Fruit fly (Drosophila melanogaster) whole organism, embryonic: ENCODE results near the gene CG7579.
A peak's percentile ranks its signal among the peaks of the same experiment; 100 is the strongest.

Source experiments
- Aef1 ChIP-seq: fragments of 200-800 bp; sonication (Bioruptor generic); IDR thresholded peaks from 3 replicates; pipeline ENCODE4 v1.3.6; 2022; ENCODE audit warnings: missing biosample characterization, missing genetic modification characterization
- CG10267 ChIP-seq: fragments of 200-800 bp; sonication (Bioruptor generic); optimal IDR thresholded peaks from 2 replicates; lab custom pipeline; 2018; ENCODE audit warnings: missing biosample characterization, mild to moderate bottlenecking, missing genetic modification characterization, moderate library complexity
- CG11696 ChIP-seq: fragments of 200-800 bp; sonication (Bioruptor generic); IDR thresholded peaks from 2 replicates; pipeline ENCODE4 v1.3.6; 2022; ENCODE audit warnings: missing biosample characterization, missing genetic modification characterization
- CG12942 ChIP-seq: fragments of 200-800 bp; sonication (Bioruptor generic); optimal IDR thresholded peaks from 3 replicates; lab custom pipeline; 2016; ENCODE audit warnings: missing biosample characterization, missing genetic modification characterization
- CG15479 ChIP-seq: fragments of 200-800 bp; sonication (Bioruptor generic); optimal IDR thresholded peaks from 3 replicates; lab custom pipeline; 2019; ENCODE audit warnings: missing biosample characterization, mild to moderate bottlenecking, missing genetic modification characterization, moderate library complexity
- CG1792 ChIP-seq: fragments of 200-800 bp; sonication (Bioruptor generic); optimal IDR thresholded peaks from 2 replicates; lab custom pipeline; 2016; ENCODE audit warnings: missing biosample characterization, missing genetic modification characterization
- CG18619 ChIP-seq: fragments of 200-800 bp; sonication (Bioruptor generic); optimal IDR thresholded peaks from 3 replicates; lab custom pipeline; 2017; ENCODE audit warnings: missing biosample characterization, mild to moderate bottlenecking, missing genetic modification characterization
- CG32767 ChIP-seq: fragments of 200-800 bp; sonication (Bioruptor generic); IDR thresholded peaks from 2 replicates; pipeline ENCODE4 v1.3.6; 2022; ENCODE audit warnings: missing biosample characterization, missing genetic modification characterization
- CG3281 ChIP-seq: fragments of 200-800 bp; sonication (Bioruptor generic); optimal IDR thresholded peaks from 3 replicates; lab custom pipeline; 2017; ENCODE audit warnings: missing biosample characterization, mild to moderate bottlenecking, missing genetic modification characterization
- CG34224 ChIP-seq: fragments of 200-800 bp; sonication (Bioruptor generic); IDR thresholded peaks from 3 replicates; pipeline ENCODE4 v1.3.6; 2022; ENCODE audit warnings: missing biosample characterization, missing genetic modification characterization; ENCODE audit not compliant: partially characterized antibody
- CG34376 ChIP-seq: fragments of 200-800 bp; sonication (Bioruptor generic); optimal IDR thresholded peaks from 2 replicates; lab custom pipeline; 2018; ENCODE audit warnings: missing biosample characterization, mild to moderate bottlenecking, missing genetic modification characterization
- CG6254 ChIP-seq: fragments of 200-800 bp; sonication (Bioruptor generic); optimal IDR thresholded peaks from 3 replicates; lab custom pipeline; 2017; ENCODE audit warnings: mild to moderate bottlenecking, missing biosample characterization, missing genetic modification reagents, missing genetic modification characterization
- CG6854 ChIP-seq: fragments of 200-800 bp; sonication (Bioruptor generic); optimal IDR thresholded peaks from 3 replicates; lab custom pipeline; 2017; ENCODE audit warnings: missing biosample characterization, mild to moderate bottlenecking, missing genetic modification characterization
- CG9932 ChIP-seq: fragments of 200-800 bp; sonication (Bioruptor generic); IDR thresholded peaks from 2 replicates; pipeline ENCODE4 v1.3.6; 2022; ENCODE audit warnings: missing biosample characterization, missing genetic modification characterization
- CTCF ChIP-seq: fragments of 200-800 bp; sonication (Bioruptor generic); optimal IDR thresholded peaks from 2 replicates; lab custom pipeline; 2017; ENCODE audit warnings: missing biosample characterization, mild to moderate bottlenecking, missing genetic modification characterization, moderate library complexity
- Dad ChIP-seq: fragments of 200-800 bp; sonication (Bioruptor generic); optimal IDR thresholded peaks from 3 replicates; lab custom pipeline; 2016; ENCODE audit warnings: missing biosample characterization, missing genetic modification characterization
- Deaf1 ChIP-seq: fragments of 200-800 bp; optimal IDR thresholded peaks from 3 replicates; lab custom pipeline; 2019; ENCODE audit warnings: missing biosample characterization, mild to moderate bottlenecking, missing genetic modification characterization, moderate library complexity
- Dip2 ChIP-seq: fragments of 200-800 bp; sonication (Bioruptor generic); IDR thresholded peaks from 2 replicates; pipeline ENCODE4 v1.3.6; 2022; ENCODE audit warnings: missing biosample characterization, missing genetic modification characterization
- Fer3 ChIP-seq: fragments of 200-800 bp; sonication (Bioruptor generic); optimal IDR thresholded peaks from 2 replicates; lab custom pipeline; 2018; ENCODE audit warnings: missing biosample characterization, mild to moderate bottlenecking, missing genetic modification characterization, moderate library complexity
- HLH3B ChIP-seq: fragments of 200-800 bp; sonication (Bioruptor generic); IDR thresholded peaks from 2 replicates; pipeline ENCODE4 v1.3.6; 2022; ENCODE audit warnings: missing biosample characterization, missing genetic modification characterization
- HLH54F ChIP-seq: fragments of 200-800 bp; sonication (Bioruptor generic); optimal IDR thresholded peaks from 3 replicates; lab custom pipeline; 2016; ENCODE audit warnings: missing biosample characterization, missing genetic modification characterization
- Hand ChIP-seq: fragments of 200-800 bp; sonication (Bioruptor generic); optimal IDR thresholded peaks from 2 replicates; lab custom pipeline; 2017; ENCODE audit warnings: mild to moderate bottlenecking, missing biosample characterization, missing genetic modification reagents, missing genetic modification characterization
- HmgD ChIP-seq: fragments of 200-800 bp; sonication (Bioruptor generic); optimal IDR thresholded peaks from 3 replicates; lab custom pipeline; 2016; ENCODE audit warnings: missing biosample characterization, missing genetic modification characterization
- Hmr ChIP-seq: fragments of 200-800 bp; sonication (Bioruptor generic); optimal IDR thresholded peaks from 3 replicates; lab custom pipeline; 2017; ENCODE audit warnings: mild to moderate bottlenecking, missing biosample characterization, missing genetic modification reagents, missing genetic modification characterization
- Hr78 ChIP-seq, 2 experiments: fragments of 200-800 bp in 1 of 2; fragments of >200 bp in 1 of 2; sonication (Bioruptor generic) in 1 of 2; optimal IDR thresholded peaks; 2 replicates each; lab custom pipeline; 2017 to 2019; ENCODE audit warnings: missing biosample characterization in 2 of 2, missing genetic modification characterization in 2 of 2, mild to moderate bottlenecking in 1 of 2, moderate library complexity in 1 of 2
- Kr ChIP-seq: fragments of 200-800 bp; sonication (Bioruptor generic); optimal IDR thresholded peaks from 2 replicates; lab custom pipeline; 2017; ENCODE audit warnings: missing biosample characterization, mild to moderate bottlenecking, missing genetic modification characterization
- Meics ChIP-seq: fragments of 200-800 bp; sonication (Bioruptor generic); optimal IDR thresholded peaks from 2 replicates; lab custom pipeline; 2017; ENCODE audit warnings: missing biosample characterization, mild to moderate bottlenecking, missing genetic modification characterization
- Mrtf ChIP-seq: fragments of 200-800 bp; sonication (Bioruptor generic); IDR thresholded peaks from 3 replicates; pipeline ENCODE4 v1.3.6; 2022; ENCODE audit warnings: missing biosample characterization, missing genetic modification characterization
- PHDP ChIP-seq: fragments of 200-800 bp; sonication (Bioruptor generic); optimal IDR thresholded peaks from 3 replicates; lab custom pipeline; 2018; ENCODE audit warnings: missing biosample characterization, mild to moderate bottlenecking, missing genetic modification characterization, moderate library complexity
- Rx ChIP-seq: fragments of 200-800 bp; sonication (Bioruptor generic); IDR thresholded peaks from 2 replicates; pipeline ENCODE4 v1.3.6; 2022; ENCODE audit warnings: missing biosample characterization, missing genetic modification characterization
- Sox102F ChIP-seq: fragments of 200-800 bp; sonication (Bioruptor generic); optimal IDR thresholded peaks from 2 replicates; lab custom pipeline; 2018; ENCODE audit warnings: missing biosample characterization, mild to moderate bottlenecking, missing genetic modification characterization, moderate library complexity
- btn ChIP-seq: fragments of 200-800 bp; sonication (Bioruptor generic); optimal IDR thresholded peaks from 2 replicates; lab custom pipeline; 2016; ENCODE audit warnings: missing biosample characterization, missing genetic modification characterization
- crol ChIP-seq: fragments of 200-800 bp; sonication (Bioruptor generic); IDR thresholded peaks from 2 replicates; pipeline ENCODE4 v1.3.6; 2022; ENCODE audit warnings: missing biosample characterization, missing genetic modification characterization
- dmrt99B ChIP-seq: fragments of 200-800 bp; sonication (Bioruptor generic); optimal IDR thresholded peaks from 2 replicates; lab custom pipeline; 2018; ENCODE audit warnings: missing biosample characterization, mild to moderate bottlenecking, missing genetic modification characterization, moderate library complexity
- exex ChIP-seq: fragments of 200-800 bp; sonication (Bioruptor generic); optimal IDR thresholded peaks from 4 replicates; lab custom pipeline; 2018; ENCODE audit warnings: missing biosample characterization, mild to moderate bottlenecking, missing genetic modification characterization, moderate library complexity
- mirr ChIP-seq: fragments of 200-800 bp; sonication (Bioruptor generic); optimal IDR thresholded peaks from 3 replicates; lab custom pipeline; 2018; ENCODE audit warnings: missing biosample characterization, mild to moderate bottlenecking, missing genetic modification characterization
- mld ChIP-seq: fragments of 200-800 bp; sonication (Bioruptor generic); IDR thresholded peaks from 3 replicates; pipeline ENCODE4 v1.3.6; 2022; ENCODE audit warnings: missing biosample characterization, missing genetic modification characterization; ENCODE audit not compliant: partially characterized antibody
- nerfin-1 ChIP-seq: fragments of 200-800 bp; sonication (Bioruptor generic); optimal IDR thresholded peaks from 3 replicates; lab custom pipeline; 2019; ENCODE audit warnings: missing biosample characterization, mild to moderate bottlenecking, missing genetic modification characterization, moderate library complexity
- odd ChIP-seq: fragments of 200-800 bp; sonication (Bioruptor generic); optimal IDR thresholded peaks from 2 replicates; lab custom pipeline; 2017; ENCODE audit warnings: missing biosample characterization, mild to moderate bottlenecking, missing genetic modification characterization
- onecut ChIP-seq: fragments of 200-800 bp; sonication (Bioruptor generic); IDR thresholded peaks from 2 replicates; pipeline ENCODE4 v1.3.6; 2022; ENCODE audit warnings: missing biosample characterization, missing genetic modification characterization
- phol ChIP-seq: fragments of 200-800 bp; sonication (Bioruptor generic); optimal IDR thresholded peaks from 3 replicates; lab custom pipeline; 2018; ENCODE audit warnings: missing biosample characterization, mild to moderate bottlenecking, missing genetic modification characterization, moderate library complexity
- ranshi ChIP-seq: fragments of 200-800 bp; sonication (Bioruptor generic); IDR thresholded peaks from 2 replicates; pipeline ENCODE4 v1.3.6; 2022; ENCODE audit warnings: missing biosample characterization, missing genetic modification characterization
- salm ChIP-seq: fragments of 200-800 bp; sonication (Bioruptor generic); optimal IDR thresholded peaks from 2 replicates; lab custom pipeline; 2018; ENCODE audit warnings: missing biosample characterization, mild to moderate bottlenecking, missing genetic modification characterization
- sens ChIP-seq: fragments of 200-800 bp; sonication (Bioruptor generic); peaks from one replicate; lab custom pipeline; 2016; ENCODE audit warnings: missing biosample characterization, missing genetic modification characterization
- sqz ChIP-seq: fragments of 200-800 bp; sonication (Bioruptor generic); optimal IDR thresholded peaks from 3 replicates; lab custom pipeline; 2018; ENCODE audit warnings: missing biosample characterization, mild to moderate bottlenecking, missing genetic modification characterization
- tin ChIP-seq: fragments of 200-800 bp; sonication (Bioruptor generic); optimal IDR thresholded peaks from 3 replicates; lab custom pipeline; 2016; ENCODE audit warnings: missing biosample characterization, missing genetic modification characterization
- ttk ChIP-seq: fragments of 200-800 bp; sonication (Bioruptor generic); IDR thresholded peaks from 2 replicates; pipeline ENCODE4 v2.1.2; 2022; ENCODE audit warnings: missing biosample characterization, missing genetic modification characterization
- zf30C ChIP-seq: fragments of 200-800 bp; sonication (Bioruptor generic); optimal IDR thresholded peaks from 3 replicates; lab custom pipeline; 2018; ENCODE audit warnings: missing biosample characterization, mild to moderate bottlenecking, missing genetic modification characterization
- zfh2 ChIP-seq: fragments of 200-800 bp; sonication (Bioruptor generic); optimal IDR thresholded peaks from 2 replicates; lab custom pipeline; 2016; ENCODE audit warnings: missing biosample characterization, missing genetic modification characterization

CG7579 gene

DNA sequence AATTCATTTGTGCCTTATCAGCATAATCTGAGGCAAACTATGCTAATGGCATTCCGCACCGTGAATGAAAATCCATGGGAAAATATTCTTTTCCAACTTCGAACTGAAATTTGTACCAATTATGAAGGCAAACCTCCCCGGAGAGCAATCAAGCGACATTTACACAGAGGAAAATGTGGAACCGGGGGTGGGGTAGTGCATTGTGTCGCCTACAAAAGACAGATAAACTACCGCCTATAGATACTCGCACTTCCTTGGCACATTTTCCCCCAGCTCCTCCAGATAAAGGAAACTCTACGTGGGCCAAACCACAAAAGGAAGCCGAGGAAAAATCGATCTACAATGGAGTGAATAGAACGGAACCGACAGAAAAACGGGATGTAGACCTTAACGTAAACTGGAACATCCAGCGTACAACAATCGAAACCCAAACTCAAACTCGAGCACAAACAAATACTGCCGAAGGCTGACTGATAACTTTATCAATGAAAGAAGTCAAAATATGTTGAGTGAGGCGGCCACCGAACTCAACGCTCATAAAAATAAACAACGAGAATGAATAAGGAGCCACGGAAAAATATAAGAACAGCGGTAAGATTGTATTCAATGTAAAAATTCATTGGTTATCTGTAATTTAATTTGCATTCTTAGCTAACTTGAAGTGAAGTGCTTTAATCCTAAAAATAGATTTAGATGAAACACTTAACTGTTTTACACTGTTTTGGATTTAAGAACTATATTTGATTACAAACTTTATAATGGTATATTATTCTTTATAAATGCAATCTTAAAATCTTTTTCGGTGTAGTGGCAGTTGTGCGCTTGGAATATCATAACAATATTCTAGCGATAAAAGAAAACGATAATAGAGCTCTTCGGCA, 7.7 kb upstream of the CG7579 start (continued):
- TF ChIP-seq phol (tag; lab: Kevin White, UChicago) = peak; percentile 73
- TF ChIP-seq crol (GFP tag; lab: Robert Waterston, UW) = no peak
- TF ChIP-seq ranshi (GFP tag; lab: Robert Waterston, UW) = 0 out of 2 replicates have a peak, but pooled peaks have one; percentile 36
- peak; percentile 34 for TF ChIP-seq CG34376 (GFP tag; lab: Kevin White, UChicago)
- no peak for TF ChIP-seq CG34224 (GFP tag; lab: Robert Waterston, UW)
- TF ChIP-seq CG6254 (GFP tag; lab: Kevin White, UChicago) = peak; percentile 63
- no peak for TF ChIP-seq HLH54F (GFP tag; lab: Kevin White, UChicago)
- TF ChIP-seq tin = peak; percentile 46
- TF ChIP-seq Hr78 (GFP tag; optimal IDR thresholded peaks at IDR 0.05; lab: Kevin White, UChicago) = peak in 1 of 2 experiments; percentile 29
- peak; percentile 19 for TF ChIP-seq CTCF (GFP tag; lab: Kevin White, UChicago)
- TF ChIP-seq CG11696 (GFP tag; lab: Robert Waterston, UW) = no peak
- peak; percentile 40 for TF ChIP-seq nerfin-1 (tag; lab: Kevin White, UChicago)
- peak; percentile 14; the same call in 1 of the 2 replicates for TF ChIP-seq ttk
- peak; percentile 15 for TF ChIP-seq Sox102F (GFP tag; lab: Kevin White, UChicago)
- no peak for TF ChIP-seq CG6854 (GFP tag; lab: Kevin White, UChicago)
- peak; percentile 70 for TF ChIP-seq Meics (GFP tag; lab: Kevin White, UChicago)
- TF ChIP-seq Fer3 = peak; percentile 50
- no peak for TF ChIP-seq HmgD
- peak; percentile 56 for TF ChIP-seq exex
- TF ChIP-seq Aef1 (GFP tag; lab: Robert Waterston, UW) = no peak
- TF ChIP-seq sqz (GFP tag; lab: Kevin White, UChicago) = no peak
- TF ChIP-seq CG10267 (tag; lab: Kevin White, UChicago) = peak; percentile 77
- peak; percentile 56 for TF ChIP-seq CG1792 (GFP tag; lab: Kevin White, UChicago)
- TF ChIP-seq salm (tag; lab: Kevin White, UChicago) = peak; percentile 52
- peak; percentile 88 for TF ChIP-seq sens
- no peak for TF ChIP-seq Dad
- no peak for TF ChIP-seq CG18619 (GFP tag; lab: Kevin White, UChicago)
- 0 out of 2 replicates have a peak, but pooled peaks have one; percentile 17 for TF ChIP-seq HLH3B (GFP tag; lab: Robert Waterston, UW)
- peak; percentile 31 for TF ChIP-seq odd (GFP tag; lab: Kevin White, UChicago)
- peak; percentile 21 for TF ChIP-seq btn (GFP tag; lab: Kevin White, UChicago)
- peak; percentile 54 for TF ChIP-seq PHDP
- peak; percentile 10 for TF ChIP-seq Kr (GFP tag; lab: Kevin White, UChicago)
- no peak for TF ChIP-seq mld (GFP tag; lab: Robert Waterston, UW)
- TF ChIP-seq onecut (GFP tag; lab: Robert Waterston, UW) = no peak
- peak; percentile 23 for TF ChIP-seq mirr (GFP tag; lab: Kevin White, UChicago)
- no peak for TF ChIP-seq Rx (GFP tag; lab: Robert Waterston, UW)
- TF ChIP-seq Hand (GFP tag; lab: Kevin White, UChicago) = no peak
- TF ChIP-seq CG32767 = no peak
- peak; percentile 52 for TF ChIP-seq Hmr (GFP tag; lab: Kevin White, UChicago)
- TF ChIP-seq CG15479 (GFP tag; lab: Kevin White, UChicago) = peak; percentile 52
- TF ChIP-seq Mrtf (GFP tag; lab: Robert Waterston, UW) = peak; percentile 45; the same call in 1 of the 3 replicates
- TF ChIP-seq dmrt99B (tag; lab: Kevin White, UChicago) = peak; percentile 61
- no peak for TF ChIP-seq Dip2 (GFP tag; lab: Robert Waterston, UW)
- peak; percentile 54 for TF ChIP-seq CG9932 (GFP tag; lab: Robert Waterston, UW)
- peak; percentile 26 for TF ChIP-seq Deaf1 (tag; lab: Kevin White, UChicago)
- no peak for TF ChIP-seq CG12942 (GFP tag; lab: Kevin White, UChicago)
- TF ChIP-seq zfh2 (GFP tag; lab: Kevin White, UChicago) = no peak
- peak; percentile 53 for TF ChIP-seq zf30C (GFP tag; lab: Kevin White, UChicago)
- TF ChIP-seq CG3281 (GFP tag; lab: Kevin White, UChicago) = peak; percentile 19
